Worm (Caenorhabditis elegans) whole organism, L1 larva: Measurements from ENCODE around the gene clec-26.

ENCODE experiments used
- ama-1 ChIP-seq: fragments of 150-350 bp; optimal IDR thresholded peaks from 2 replicates; lab custom pipeline; 2014
- ceh-88 ChIP-seq: fragments of 200-800 bp; sonication (Bioruptor generic); IDR thresholded peaks from 2 replicates; pipeline ENCODE4 v1.3.6; 2022; ENCODE audit warnings: missing genetic modification characterization, missing compliant biosample characterization
- irx-1 ChIP-seq: sonication (generic microtip); optimal IDR thresholded peaks from 2 replicates; lab custom pipeline; 2016; ENCODE audit warnings: missing genetic modification characterization, missing compliant biosample characterization
- jun-1 ChIP-seq: fragments of 150-350 bp; optimal IDR thresholded peaks from 2 replicates; lab custom pipeline; 2014; ENCODE audit warnings: missing biosample characterization, missing genetic modification reagents, missing genetic modification characterization
- lin-13 ChIP-seq: fragments of 150-350 bp; optimal IDR thresholded peaks from 2 replicates; lab custom pipeline; 2014; ENCODE audit warnings: missing biosample characterization, missing genetic modification reagents, missing genetic modification characterization
- lin-14 ChIP-seq: fragments of 200-800 bp; sonication (Bioruptor generic); optimal IDR thresholded peaks from 2 replicates; lab custom pipeline; 2018; ENCODE audit warnings: mild to moderate bottlenecking, missing genetic modification characterization, moderate library complexity, missing compliant biosample characterization
- lin-15B ChIP-seq: fragments of 150-350 bp; sonication (generic microtip); optimal IDR thresholded peaks from 3 replicates; lab custom pipeline; 2014; ENCODE audit warnings: missing biosample characterization, missing genetic modification characterization
- mdl-1 ChIP-seq, 2 experiments: fragments of 150-350 bp; optimal IDR thresholded peaks; 2 replicates each; lab custom pipeline; 2014 to 2017; ENCODE audit warnings: missing biosample characterization in 2 of 2, missing genetic modification characterization in 2 of 2, inconsistent platforms in 1 of 2
- nhr-28 ChIP-seq: fragments of 150-350 bp; optimal IDR thresholded peaks from 2 replicates; lab custom pipeline; 2014; ENCODE audit warnings: missing biosample characterization, missing genetic modification characterization
- nhr-71 ChIP-seq: sonication (generic microtip); optimal IDR thresholded peaks from 2 replicates; lab custom pipeline; 2016; ENCODE audit warnings: mild to moderate bottlenecking, missing genetic modification characterization, moderate library complexity, missing compliant biosample characterization
- skn-1 ChIP-seq: fragments of 150-350 bp; optimal IDR thresholded peaks from 2 replicates; lab custom pipeline; 2014; ENCODE audit warnings: missing biosample characterization, missing genetic modification characterization
- unc-130 ChIP-seq: fragments of 150-350 bp; optimal IDR thresholded peaks from 2 replicates; lab custom pipeline; 2017; ENCODE audit warnings: missing biosample characterization, missing genetic modification characterization, inconsistent platforms

- no peak for TF ChIP-seq unc-130 (tag; lab: Kevin White, UChicago)
- no peak for TF ChIP-seq nhr-28
- TF ChIP-seq irx-1 (tag; lab: Kevin White, UChicago) = no peak
- no peak for TF ChIP-seq skn-1 (tag; lab: Kevin White, UChicago)
- TF ChIP-seq ama-1 (lab: Kevin White, UChicago) = no peak
- no peak for TF ChIP-seq nhr-71 (tag; lab: Kevin White, UChicago)
- TF ChIP-seq ceh-88 (GFP tag; lab: Robert Waterston, UW) = no peak
- TF ChIP-seq mdl-1 (tag; optimal IDR thresholded peaks at IDR 0.05; lab: Kevin White, UChicago) = no peak
- no peak for TF ChIP-seq jun-1 (tag; lab: Kevin White, UChicago)
- TF ChIP-seq lin-14 = no peak
- no peak for TF ChIP-seq lin-13 (GFP tag; lab: Kevin White, UChicago)
- TF ChIP-seq lin-15B (tag; lab: Kevin White, UChicago) = no peak
These were observed 17.0 kb downstream of the clec-26 start, which contains the start of gene clec-28 for ce11 chrV:16865404-16865803.
